Fruit fly (Drosophila melanogaster): ENCODE data around the gene mtgo.

Gene mtgo

DNA sequence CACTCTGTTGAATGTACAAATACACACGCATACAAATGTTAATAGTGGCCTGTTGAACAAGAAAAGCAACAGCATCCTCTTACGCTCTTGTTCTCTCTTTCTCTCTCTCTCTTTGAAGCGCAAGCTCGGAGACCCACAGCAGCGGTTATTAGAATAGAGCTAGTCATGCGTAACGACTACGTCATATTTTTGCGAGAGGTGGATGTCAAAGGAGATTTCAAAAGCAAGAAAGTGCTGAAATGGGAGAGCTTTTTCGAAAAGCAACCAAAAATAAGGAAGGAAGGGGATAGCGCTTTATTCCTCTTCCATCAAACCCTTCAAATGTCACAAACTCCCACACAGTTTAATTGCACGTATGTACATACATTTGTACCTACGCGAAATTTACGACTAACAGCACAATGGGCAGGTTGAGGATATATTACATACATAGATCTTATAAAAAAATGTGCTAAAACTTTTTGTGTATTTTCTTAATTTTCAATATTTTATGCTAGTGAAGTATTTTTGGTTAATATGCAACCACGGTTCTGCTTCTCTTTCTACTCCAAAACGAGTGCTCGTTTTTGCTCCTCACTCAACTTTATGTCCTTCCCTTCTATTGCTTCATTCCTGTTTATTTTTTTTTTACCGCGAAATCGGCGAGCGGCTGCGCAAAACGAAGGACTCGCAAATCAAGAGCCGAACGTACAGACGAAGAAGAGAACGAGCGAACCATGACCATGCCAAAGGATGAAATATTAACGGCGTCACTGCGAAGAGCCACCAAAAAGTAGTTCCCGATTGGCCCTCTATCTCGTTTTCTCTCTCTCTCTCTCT is 145.2 kb downstream of the mtgo start (continued):
- TF ChIP-seq ems (GFP tag; optimal IDR thresholded peaks at IDR 0.05) (no peak), Fer3 (tag; optimal IDR thresholded peaks at IDR 0.05) (no peak), Hr51 (GFP tag; optimal IDR thresholded peaks at IDR 0.05) (peak in 1 of 2 experiments; percentile 47), HLHmδ (GFP tag; optimal IDR thresholded peaks at IDR 0.05) (no peak), stc (GFP tag; IDR thresholded peaks at IDR 0.05) (no peak), Poxn (GFP tag; IDR thresholded peaks at IDR 0.05) (no peak), Nf-YC (tag; optimal IDR thresholded peaks at IDR 0.05) (peak; percentile 48), slbo (GFP tag; IDR thresholded peaks at IDR 0.05) (peak; percentile 57), jumu (GFP tag; optimal IDR thresholded peaks at IDR 0.05) (no peak), Elba2 (GFP tag; optimal IDR thresholded peaks at IDR 0.05) (no peak), ap (GFP tag; IDR thresholded peaks at IDR 0.05) (no peak), dm (GFP tag; optimal IDR thresholded peaks at IDR 0.05) (no peak), gcm2 (GFP tag; optimal IDR thresholded peaks at IDR 0.05) (no peak), sob (GFP tag; IDR thresholded peaks at IDR 0.05) (no peak), CG8765 (GFP tag; IDR thresholded peaks at IDR 0.05) (no peak), GATAe (GFP tag; conservative IDR thresholded peaks at IDR 0.05) (no peak), dimm (GFP tag; IDR thresholded peaks at IDR 0.05) (no peak), CG9797 (GFP tag; optimal IDR thresholded peaks at IDR 0.05) (no peak), CG34422 (GFP tag; IDR thresholded peaks at IDR 0.05) (no peak), h (optimal IDR thresholded peaks at IDR 0.05) (no peak), CG10462 (GFP tag; optimal IDR thresholded peaks at IDR 0.05) (no peak), CG3726 (GFP tag; IDR thresholded peaks at IDR 0.05) (no peak), eyg (GFP tag; optimal IDR thresholded peaks at IDR 0.05) (no peak), CG13624 (GFP tag; optimal IDR thresholded peaks at IDR 0.05) (peak; percentile 52), CG2202 (tag; optimal IDR thresholded peaks at IDR 0.05) (no peak), Atf6 (GFP tag; IDR thresholded peaks at IDR 0.05) (no peak), fu2 (GFP tag; optimal IDR thresholded peaks at IDR 0.05) (no peak), ssp (GFP tag; IDR thresholded peaks at IDR 0.05) (no peak), grn (GFP tag; optimal IDR thresholded peaks at IDR 0.05) (no peak), kni (GFP tag; optimal IDR thresholded peaks at IDR 0.05) (no peak), fd96Cb (tag; optimal IDR thresholded peaks at IDR 0.05) (no peak), CG13775 (GFP tag; optimal IDR thresholded peaks at IDR 0.05) (peak; percentile 45), Dek (tag; optimal IDR thresholded peaks at IDR 0.05) (no peak), org-1 (GFP tag; optimal IDR thresholded peaks at IDR 0.05) (peak; percentile 38), prd (optimal IDR thresholded peaks at IDR 0.05) (no peak), prd (GFP tag; IDR thresholded peaks at IDR 0.05) (no peak), Mrtf (GFP tag; IDR thresholded peaks at IDR 0.05) (no peak), Nf-YA (GFP tag; IDR thresholded peaks at IDR 0.05) (no peak), ftz-f1 (GFP tag; optimal IDR thresholded peaks at IDR 0.05) (no peak), NfI (GFP tag; optimal IDR thresholded peaks at IDR 0.05) (peak; percentile 38), CG7271 (tag; optimal IDR thresholded peaks at IDR 0.05) (no peak), HLH4C (GFP tag; IDR thresholded peaks at IDR 0.05; ENCODE audit: partially characterized antibody) (no peak), Lpt (GFP tag; optimal IDR thresholded peaks at IDR 0.05) (no peak), NFAT (GFP tag; IDR thresholded peaks at IDR 0.05) (no peak), CG7963 (GFP tag; IDR thresholded peaks at IDR 0.05; ENCODE audit: partially characterized antibody) (no peak), sisA (GFP tag; IDR thresholded peaks at IDR 0.05) (no peak), Med (GFP tag) (peak; percentile 70), CG13123 (GFP tag; optimal IDR thresholded peaks at IDR 0.05) (no peak), CG1529 (GFP tag; optimal IDR thresholded peaks at IDR 0.05) (no peak), MBD-R2 (GFP tag; IDR thresholded peaks at IDR 0.05) (no peak), ewg (GFP tag; optimal IDR thresholded peaks at IDR 0.05) (peak; percentile 84), sr (GFP tag; IDR thresholded peaks at IDR 0.05) (no peak)

All from whole organism, embryonic.